Worm (Caenorhabditis elegans) whole organism, L3 larva: ENCODE data around the gene Y2H9A.6.

Experiments used
- ZK546.5 ChIP-seq: sonication (generic microtip); optimal IDR thresholded peaks from 2 replicates; lab custom pipeline; 2017; ENCODE audit warnings: missing biosample characterization, missing genetic modification characterization
- ama-1 ChIP-seq: fragments of 150-350 bp; optimal IDR thresholded peaks from 2 replicates; lab custom pipeline; 2018
- lin-15B ChIP-seq: fragments of 150-350 bp; optimal IDR thresholded peaks from 2 replicates; lab custom pipeline; 2014; ENCODE audit warnings: missing biosample characterization, missing genetic modification characterization
- lin-39 ChIP-seq: fragments of 150-350 bp; optimal IDR thresholded peaks from 2 replicates; lab custom pipeline; 2018; ENCODE audit warnings: missing biosample characterization, missing genetic modification reagents, missing genetic modification characterization
- mdl-1 ChIP-seq: fragments of 150-350 bp; optimal IDR thresholded peaks from 2 replicates; lab custom pipeline; 2014; ENCODE audit warnings: missing biosample characterization, missing genetic modification characterization
- pha-4 ChIP-seq: fragments of 150-350 bp; optimal IDR thresholded peaks from 2 replicates; lab custom pipeline; 2014; ENCODE audit warnings: missing biosample characterization, missing genetic modification reagents, missing genetic modification characterization
- snpc-4 ChIP-seq: fragments of 150-350 bp; optimal IDR thresholded peaks from 2 replicates; lab custom pipeline; 2014; ENCODE audit warnings: missing biosample characterization, missing genetic modification characterization
- unc-62 ChIP-seq: fragments of 150-350 bp; sonication (generic microtip); optimal IDR thresholded peaks from 4 replicates; lab custom pipeline; 2014; ENCODE audit warnings: missing biosample characterization, missing genetic modification reagents, missing genetic modification characterization
- zag-1 ChIP-seq: fragments of 150-350 bp; optimal IDR thresholded peaks from 2 replicates; lab custom pipeline; 2014; ENCODE audit warnings: missing biosample characterization, missing genetic modification characterization
- ztf-4 ChIP-seq: fragments of 150-350 bp; optimal IDR thresholded peaks from 2 replicates; lab custom pipeline; 2014; ENCODE audit warnings: missing biosample characterization, missing genetic modification characterization

ce11 chrV:13408440-13408839, 35.2 kb upstream of the Y2H9A.6 start:
- TF ChIP-seq zag-1 (no peak), pha-4 (tag; lab: Kevin White, UChicago) (no peak), ama-1 (lab: Kevin White, UChicago) (no peak), ztf-4 (tag; lab: Kevin White, UChicago) (no peak), ZK546.5 (tag; lab: Kevin White, UChicago) (no peak), lin-39 (no peak), unc-62 (GFP tag; lab: Kevin White, UChicago) (no peak), mdl-1 (no peak), lin-15B (tag; lab: Kevin White, UChicago) (no peak), snpc-4 (tag; lab: Kevin White, UChicago) (no peak)
